Worm (Caenorhabditis elegans): ENCODE data around the gene mai-1.

- TF ChIP-seq nhr-28 (tag; optimal IDR thresholded peaks at IDR 0.05) (no peak), lin-39 (tag; optimal IDR thresholded peaks at IDR 0.05) (no peak), ces-1 (GFP tag; optimal IDR thresholded peaks at IDR 0.05) (no peak), snu-23 (GFP tag; optimal IDR thresholded peaks at IDR 0.05) (peak; percentile 66), egl-27 (tag; optimal IDR thresholded peaks at IDR 0.05) (no peak), snpc-4 (tag; optimal IDR thresholded peaks at IDR 0.05) (no peak), nhr-11 (tag; optimal IDR thresholded peaks at IDR 0.05) (no peak), nhr-19 (GFP tag; conservative IDR thresholded peaks at IDR 0.05) (peak; percentile 51; the same call in 1 of the 2 replicates)
Observed at ce11 chrX:3089894-3090414, 26.4 kb downstream of the mai-1 start.
